Fruit fly (Drosophila melanogaster) whole organism, prepupa: Measurements from ENCODE around the gene CG5446.

Source experiments
- Blimp-1 ChIP-seq: fragments of 200-800 bp; sonication (Bioruptor generic); optimal IDR thresholded peaks from 3 replicates; lab custom pipeline; 2017; ENCODE audit warnings: missing biosample characterization, missing genetic modification characterization, mild to moderate bottlenecking, moderate library complexity, missing genetic modification reagents
- CG10631 ChIP-seq: fragments of 200-800 bp; sonication (Bioruptor generic); optimal IDR thresholded peaks from 2 replicates; lab custom pipeline; 2016; ENCODE audit warnings: missing biosample characterization, missing genetic modification characterization
- CG11902 ChIP-seq: fragments of 200-800 bp; sonication (Bioruptor generic); optimal IDR thresholded peaks from 3 replicates; lab custom pipeline; 2016; ENCODE audit warnings: missing biosample characterization, missing genetic modification characterization
- CG15336 ChIP-seq: fragments of 200-800 bp; sonication (Bioruptor generic); IDR thresholded peaks from 2 replicates; pipeline ENCODE4 v1.3.6; 2022; ENCODE audit warnings: missing biosample characterization, missing genetic modification characterization
- CG1621 ChIP-seq: fragments of 200-800 bp; sonication (Bioruptor generic); optimal IDR thresholded peaks from 3 replicates; lab custom pipeline; 2018; ENCODE audit warnings: missing biosample characterization, mild to moderate bottlenecking, missing genetic modification characterization
- CG16779 ChIP-seq: fragments of 200-800 bp; sonication (Bioruptor generic); optimal IDR thresholded peaks from 3 replicates; lab custom pipeline; 2017; ENCODE audit warnings: missing biosample characterization, mild to moderate bottlenecking, missing genetic modification characterization
- CG3032 ChIP-seq: fragments of 200-800 bp; optimal IDR thresholded peaks from 2 replicates; lab custom pipeline; 2019; ENCODE audit warnings: missing biosample characterization, mild to moderate bottlenecking, missing genetic modification characterization, moderate library complexity
- CG31627 ChIP-seq: fragments of 200-800 bp; sonication (Bioruptor generic); optimal IDR thresholded peaks from 3 replicates; lab custom pipeline; 2016; ENCODE audit warnings: missing biosample characterization, missing genetic modification characterization
- CG32006 ChIP-seq: fragments of 200-800 bp; sonication (Bioruptor generic); optimal IDR thresholded peaks from 3 replicates; lab custom pipeline; 2017; ENCODE audit warnings: missing biosample characterization, mild to moderate bottlenecking, missing genetic modification characterization
- CG34406 ChIP-seq: fragments of 200-800 bp; sonication (Bioruptor generic); optimal IDR thresholded peaks from 3 replicates; lab custom pipeline; 2016; ENCODE audit warnings: missing biosample characterization, missing genetic modification characterization
- CG3919 ChIP-seq: fragments of 200-800 bp; sonication (Bioruptor generic); optimal IDR thresholded peaks from 3 replicates; lab custom pipeline; 2016; ENCODE audit warnings: missing biosample characterization, missing genetic modification characterization
- CG4318 ChIP-seq: fragments of 200-800 bp; sonication (Bioruptor generic); optimal IDR thresholded peaks from 3 replicates; lab custom pipeline; 2017; ENCODE audit warnings: missing biosample characterization, mild to moderate bottlenecking, missing genetic modification characterization
- CG6163 ChIP-seq: fragments of 200-800 bp; sonication (Bioruptor generic); IDR thresholded peaks from 3 replicates; pipeline ENCODE4 v1.3.6; 2022; ENCODE audit warnings: missing biosample characterization, missing genetic modification characterization
- CG6276 ChIP-seq: fragments of 200-800 bp; sonication (Bioruptor generic); optimal IDR thresholded peaks from 2 replicates; lab custom pipeline; 2017; ENCODE audit warnings: missing biosample characterization, mild to moderate bottlenecking, missing genetic modification characterization
- CG6792 ChIP-seq: fragments of 200-800 bp; sonication (Bioruptor generic); optimal IDR thresholded peaks from 3 replicates; lab custom pipeline; 2016; ENCODE audit warnings: missing biosample characterization, missing genetic modification characterization
- CG6808 ChIP-seq: fragments of 200-800 bp; sonication (Bioruptor generic); optimal IDR thresholded peaks from 3 replicates; lab custom pipeline; 2017; ENCODE audit warnings: missing biosample characterization, missing genetic modification characterization, mild to moderate bottlenecking, moderate library complexity, missing genetic modification reagents
- CG6854 ChIP-seq: fragments of 200-800 bp; sonication (Bioruptor generic); optimal IDR thresholded peaks from 2 replicates; lab custom pipeline; 2017; ENCODE audit warnings: missing biosample characterization, mild to moderate bottlenecking, missing genetic modification characterization
- CG7368 ChIP-seq: fragments of 200-800 bp; sonication (Bioruptor generic); optimal IDR thresholded peaks from 3 replicates; lab custom pipeline; 2016; ENCODE audit warnings: missing biosample characterization, missing genetic modification characterization
- CG8119 ChIP-seq: fragments of 200-800 bp; sonication (Bioruptor generic); IDR thresholded peaks from 3 replicates; pipeline ENCODE4 v1.3.6; 2022; ENCODE audit warnings: missing biosample characterization, missing genetic modification characterization
- CG8319 ChIP-seq: fragments of 200-800 bp; sonication (Bioruptor generic); optimal IDR thresholded peaks from 3 replicates; lab custom pipeline; 2016; ENCODE audit warnings: missing biosample characterization, missing genetic modification characterization
- CG8632 ChIP-seq: fragments of 200-800 bp; sonication (Bioruptor generic); optimal IDR thresholded peaks from 3 replicates; lab custom pipeline; 2016; ENCODE audit warnings: missing biosample characterization, missing genetic modification characterization
- CG9139 ChIP-seq: fragments of 200-800 bp; sonication (Bioruptor generic); optimal IDR thresholded peaks from 3 replicates; lab custom pipeline; 2017; ENCODE audit warnings: missing biosample characterization, mild to moderate bottlenecking, missing genetic modification characterization
- Eip78C ChIP-seq: fragments of 200-800 bp; sonication (Bioruptor generic); peaks from one replicate; lab custom pipeline; 2016; ENCODE audit warnings: missing biosample characterization, missing genetic modification characterization
- Eip93F ChIP-seq: fragments of 200-800 bp; sonication (Bioruptor generic); optimal IDR thresholded peaks from 2 replicates; lab custom pipeline; 2016; ENCODE audit warnings: missing biosample characterization, mild to moderate bottlenecking, missing genetic modification characterization
- Ets21C ChIP-seq: fragments of 200-800 bp; sonication (Bioruptor generic); optimal IDR thresholded peaks from 3 replicates; lab custom pipeline; 2016; ENCODE audit warnings: missing biosample characterization, missing genetic modification characterization
- Ets96B ChIP-seq: fragments of 200-800 bp; optimal IDR thresholded peaks from 2 replicates; lab custom pipeline; 2019; ENCODE audit warnings: missing biosample characterization, mild to moderate bottlenecking, missing genetic modification characterization, moderate library complexity
- Gug ChIP-seq: fragments of 200-800 bp; sonication (Bioruptor generic); IDR thresholded peaks from 2 replicates; pipeline ENCODE4 v1.3.6; 2022; ENCODE audit warnings: missing biosample characterization, missing genetic modification characterization
- Hr38 ChIP-seq: sonication (Bioruptor generic); optimal IDR thresholded peaks from 2 replicates; lab custom pipeline; 2016; ENCODE audit warnings: missing biosample characterization, missing genetic modification characterization
- Hr39 ChIP-seq: fragments of 200-800 bp; sonication (Bioruptor generic); optimal IDR thresholded peaks from 2 replicates; lab custom pipeline; 2016; ENCODE audit warnings: missing biosample characterization, missing genetic modification characterization
- Hr4 ChIP-seq: fragments of 200-800 bp; sonication (Bioruptor generic); optimal IDR thresholded peaks from 3 replicates; lab custom pipeline; 2016; ENCODE audit warnings: missing biosample characterization, missing genetic modification characterization
- Lpt ChIP-seq: fragments of 200-800 bp; sonication (Bioruptor generic); optimal IDR thresholded peaks from 3 replicates; lab custom pipeline; 2016; ENCODE audit warnings: missing biosample characterization, missing genetic modification characterization
- Met ChIP-seq: fragments of 200-800 bp; sonication (Bioruptor generic); optimal IDR thresholded peaks from 3 replicates; lab custom pipeline; 2016; ENCODE audit warnings: missing biosample characterization, missing genetic modification characterization
- OdsH ChIP-seq: fragments of 200-800 bp; sonication (Bioruptor generic); optimal IDR thresholded peaks from 3 replicates; lab custom pipeline; 2016; ENCODE audit warnings: missing biosample characterization, missing genetic modification characterization
- Smox ChIP-seq: fragments of 200-800 bp; sonication (Bioruptor generic); optimal IDR thresholded peaks from 3 replicates; lab custom pipeline; 2016; ENCODE audit warnings: missing biosample characterization, missing genetic modification characterization
- Sox102F ChIP-seq: fragments of 200-800 bp; sonication (Bioruptor generic); optimal IDR thresholded peaks from 2 replicates; lab custom pipeline; 2016; ENCODE audit warnings: missing biosample characterization, mild to moderate bottlenecking, missing genetic modification characterization
- Sox14 ChIP-seq: fragments of 200-800 bp; sonication (Bioruptor generic); optimal IDR thresholded peaks from 3 replicates; lab custom pipeline; 2016; ENCODE audit warnings: missing biosample characterization, missing genetic modification characterization
- Sox15 ChIP-seq: fragments of 200-800 bp; sonication (Bioruptor generic); optimal IDR thresholded peaks from 3 replicates; lab custom pipeline; 2016; ENCODE audit warnings: missing biosample characterization, missing genetic modification characterization
- achi ChIP-seq: fragments of 200-800 bp; sonication (Bioruptor generic); optimal IDR thresholded peaks from 3 replicates; lab custom pipeline; 2016; ENCODE audit warnings: missing biosample characterization, missing genetic modification characterization
- acj6 ChIP-seq: fragments of 200-800 bp; sonication (Bioruptor generic); optimal IDR thresholded peaks from 3 replicates; lab custom pipeline; 2016; ENCODE audit warnings: missing biosample characterization, missing genetic modification characterization
- cyc ChIP-seq: fragments of 200-800 bp; sonication (Bioruptor generic); optimal IDR thresholded peaks from 3 replicates; lab custom pipeline; 2016; ENCODE audit warnings: missing biosample characterization, missing genetic modification characterization
- dac ChIP-seq: fragments of 200-800 bp; sonication (Bioruptor generic); optimal IDR thresholded peaks from 2 replicates; lab custom pipeline; 2017; ENCODE audit warnings: missing biosample characterization, mild to moderate bottlenecking, missing genetic modification characterization
- dsx ChIP-seq: fragments of 200-800 bp; optimal IDR thresholded peaks from 3 replicates; lab custom pipeline; 2019; ENCODE audit warnings: missing biosample characterization, mild to moderate bottlenecking, missing genetic modification characterization, moderate library complexity; ENCODE audit not compliant: poor library complexity, severe bottlenecking
- eg ChIP-seq: fragments of 200-800 bp; sonication (Bioruptor generic); IDR thresholded peaks from 3 replicates; pipeline ENCODE4 v1.3.6; 2022; ENCODE audit warnings: missing biosample characterization, missing genetic modification characterization
- fd59A ChIP-seq: fragments of 200-800 bp; sonication (Bioruptor generic); optimal IDR thresholded peaks from 2 replicates; lab custom pipeline; 2017; ENCODE audit warnings: missing biosample characterization, mild to moderate bottlenecking, missing genetic modification characterization, missing genetic modification reagents
- fd85E ChIP-seq: fragments of 200-800 bp; sonication (Bioruptor generic); optimal IDR thresholded peaks from 3 replicates; lab custom pipeline; 2016; ENCODE audit warnings: missing biosample characterization, missing genetic modification characterization
- fkh ChIP-seq: fragments of 200-800 bp; sonication (Bioruptor generic); optimal IDR thresholded peaks from 3 replicates; lab custom pipeline; 2017; ENCODE audit warnings: missing biosample characterization, mild to moderate bottlenecking, missing genetic modification characterization, moderate library complexity
- lz ChIP-seq: fragments of 200-800 bp; sonication (Bioruptor generic); optimal IDR thresholded peaks from 3 replicates; lab custom pipeline; 2016; ENCODE audit warnings: missing biosample characterization, missing genetic modification characterization
- net ChIP-seq: fragments of 200-800 bp; sonication (Bioruptor generic); optimal IDR thresholded peaks from 3 replicates; lab custom pipeline; 2016; ENCODE audit warnings: missing biosample characterization, missing genetic modification characterization
- pdm3 ChIP-seq: fragments of 200-800 bp; sonication (Bioruptor generic); optimal IDR thresholded peaks from 3 replicates; lab custom pipeline; 2016; ENCODE audit warnings: missing biosample characterization, missing genetic modification characterization
- salr ChIP-seq, 2 experiments: fragments of 200-800 bp; sonication (Bioruptor generic); optimal IDR thresholded peaks; 3 replicates each; lab custom pipeline; 2016 to 2018; ENCODE audit warnings: missing biosample characterization in 2 of 2, missing genetic modification characterization in 2 of 2, mild to moderate bottlenecking in 1 of 2
- spab ChIP-seq: fragments of 200-800 bp; sonication (Bioruptor generic); optimal IDR thresholded peaks from 2 replicates; lab custom pipeline; 2017; ENCODE audit warnings: missing biosample characterization, mild to moderate bottlenecking, missing genetic modification characterization, missing genetic modification reagents
- svp ChIP-seq: fragments of 200-800 bp; sonication (Bioruptor generic); peaks from one replicate; lab custom pipeline; 2016; ENCODE audit warnings: missing biosample characterization, missing genetic modification characterization
- topi ChIP-seq: fragments of 200-800 bp; sonication (Bioruptor generic); optimal IDR thresholded peaks from 3 replicates; lab custom pipeline; 2016; ENCODE audit warnings: missing biosample characterization, missing genetic modification characterization
- vri ChIP-seq: fragments of 200-800 bp; sonication (Bioruptor generic); optimal IDR thresholded peaks from 3 replicates; lab custom pipeline; 2016; ENCODE audit warnings: missing biosample characterization, mild to moderate bottlenecking, missing genetic modification characterization

CG5446 gene

DNA sequence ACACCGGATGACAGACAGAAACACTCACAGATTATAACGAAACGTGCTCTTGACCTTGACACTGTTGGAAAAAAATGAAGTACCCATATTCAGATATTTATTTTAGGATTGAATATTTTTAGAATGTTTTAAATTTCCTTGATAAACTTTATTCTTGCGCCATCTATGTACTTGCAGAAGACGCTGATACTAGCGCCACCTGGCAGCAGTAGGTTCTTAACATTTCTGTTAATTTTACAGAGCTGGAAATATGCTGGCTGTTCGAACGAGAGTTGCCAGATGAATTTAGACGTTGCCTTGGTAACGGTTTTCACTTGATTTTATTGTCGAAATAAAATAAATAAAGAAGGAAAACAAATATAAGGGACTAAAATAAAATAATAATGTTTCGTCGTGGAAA is 3.0 kb downstream of the CG5446 start, which contains the start of gene Fam92:
Gene Fam92 (plus strand): TSS at position 350 of the 400 bp plus-strand sequence.
- TF ChIP-seq Sox15 (GFP tag; lab: Kevin White, UChicago) (no peak), svp (GFP tag; lab: Kevin White, UChicago) (no peak), salr (GFP tag; optimal IDR thresholded peaks at IDR 0.05; lab: Kevin White, UChicago) (no peak), CG8632 (GFP tag; lab: Kevin White, UChicago) (no peak), Eip93F (GFP tag; lab: Kevin White, UChicago) (no peak), vri (GFP tag; lab: Kevin White, UChicago) (peak; percentile 17), cyc (GFP tag; lab: Kevin White, UChicago) (peak; percentile 66), Hr38 (no peak), Ets96B (tag; lab: Kevin White, UChicago) (no peak), Met (GFP tag; lab: Kevin White, UChicago) (peak; percentile 60), CG32006 (peak; percentile 0), fd59A (GFP tag; lab: Kevin White, UChicago) (no peak), CG8119 (GFP tag; lab: Robert Waterston, UW) (no peak), CG3032 (peak; percentile 40), Eip78C (peak; percentile 78), fd85E (GFP tag; lab: Kevin White, UChicago) (no peak), lz (GFP tag; lab: Kevin White, UChicago) (peak; percentile 69), CG7368 (GFP tag; lab: Kevin White, UChicago) (peak; percentile 13), CG8319 (GFP tag; lab: Kevin White, UChicago) (no peak), Gug (GFP tag; lab: Robert Waterston, UW) (no peak), CG3919 (GFP tag; lab: Kevin White, UChicago) (peak; percentile 55), Sox102F (peak; percentile 49), Hr39 (GFP tag; lab: Kevin White, UChicago) (peak; percentile 70), CG10631 (GFP tag; lab: Kevin White, UChicago) (no peak), spab (GFP tag; lab: Kevin White, UChicago) (no peak), CG34406 (GFP tag; lab: Kevin White, UChicago) (no peak), CG4318 (GFP tag; lab: Kevin White, UChicago) (no peak), Smox (GFP tag; lab: Kevin White, UChicago) (peak; percentile 41), CG15336 (GFP tag; lab: Robert Waterston, UW) (no peak), CG31627 (GFP tag; lab: Kevin White, UChicago) (peak; percentile 67), net (no peak), Ets21C (GFP tag; lab: Kevin White, UChicago) (peak; percentile 2), dsx (GFP tag; lab: Kevin White, UChicago) (no peak), OdsH (peak; percentile 35), eg (GFP tag; lab: Robert Waterston, UW) (no peak), dac (GFP tag; lab: Kevin White, UChicago) (no peak), Lpt (no peak), CG6792 (GFP tag; lab: Kevin White, UChicago) (peak; percentile 9), CG1621 (tag; lab: Kevin White, UChicago) (no peak), Hr4 (peak; percentile 19), CG6854 (no peak), CG6808 (peak; percentile 30), CG9139 (no peak), Blimp-1 (GFP tag; lab: Kevin White, UChicago) (no peak), Sox14 (GFP tag; lab: Kevin White, UChicago) (peak; percentile 47), fkh (no peak), CG16779 (no peak), topi (GFP tag; lab: Kevin White, UChicago) (peak; percentile 48), achi (GFP tag; lab: Kevin White, UChicago) (peak; percentile 11), acj6 (GFP tag; lab: Kevin White, UChicago) (peak; percentile 15), CG6276 (GFP tag; lab: Kevin White, UChicago) (no peak), CG11902 (no peak), pdm3 (peak; percentile 56), CG6163 (GFP tag; lab: Robert Waterston, UW) (no peak)
